Fruit fly (Drosophila melanogaster) whole organism, embryonic: ENCODE measurements around the gene AGO3.

Source experiments
- CG1024 ChIP-seq: fragments of 200-800 bp; sonication (Bioruptor generic); IDR thresholded peaks from 2 replicates; pipeline ENCODE4 v1.3.6; 2022; ENCODE audit warnings: missing biosample characterization, missing genetic modification characterization
- CG10543 ChIP-seq: fragments of 200-800 bp; sonication (Bioruptor generic); optimal IDR thresholded peaks from 3 replicates; lab custom pipeline; 2017; ENCODE audit warnings: missing biosample characterization, mild to moderate bottlenecking, missing genetic modification characterization, moderate library complexity
- CG10654 ChIP-seq: fragments of 200-800 bp; sonication (Bioruptor generic); optimal IDR thresholded peaks from 2 replicates; lab custom pipeline; 2016; ENCODE audit warnings: missing biosample characterization, missing genetic modification characterization
- CG11723 ChIP-seq: fragments of 200-800 bp; sonication (Bioruptor generic); optimal IDR thresholded peaks from 2 replicates; lab custom pipeline; 2017; ENCODE audit warnings: missing biosample characterization, mild to moderate bottlenecking, missing genetic modification characterization
- CG12659 ChIP-seq: fragments of 200-800 bp; sonication (Bioruptor generic); optimal IDR thresholded peaks from 3 replicates; lab custom pipeline; 2017; ENCODE audit warnings: mild to moderate bottlenecking, missing biosample characterization, missing genetic modification reagents, missing genetic modification characterization
- CG1603 ChIP-seq: fragments of 200-800 bp; sonication (Bioruptor generic); optimal IDR thresholded peaks from 2 replicates; lab custom pipeline; 2019; ENCODE audit warnings: missing biosample characterization, mild to moderate bottlenecking, missing genetic modification characterization, moderate library complexity
- CG17361 ChIP-seq: fragments of 200-800 bp; sonication (Bioruptor generic); IDR thresholded peaks from 3 replicates; pipeline ENCODE4 v1.3.6; 2022; ENCODE audit warnings: missing biosample characterization, missing genetic modification characterization
- CG17802 ChIP-seq: fragments of 200-800 bp; sonication (Bioruptor generic); optimal IDR thresholded peaks from 2 replicates; lab custom pipeline; 2018; ENCODE audit warnings: missing biosample characterization, mild to moderate bottlenecking, missing genetic modification characterization, moderate library complexity
- CG30020 ChIP-seq: fragments of 200-800 bp; optimal IDR thresholded peaks from 2 replicates; lab custom pipeline; 2019; ENCODE audit warnings: missing biosample characterization, mild to moderate bottlenecking, missing genetic modification characterization, moderate library complexity
- CG33213 ChIP-seq: fragments of 200-800 bp; sonication (Bioruptor generic); optimal IDR thresholded peaks from 3 replicates; lab custom pipeline; 2016; ENCODE audit warnings: missing biosample characterization, missing genetic modification characterization
- CG3995 ChIP-seq: fragments of 200-800 bp; sonication (Bioruptor generic); optimal IDR thresholded peaks from 3 replicates; lab custom pipeline; 2016; ENCODE audit warnings: missing biosample characterization, missing genetic modification characterization
- CG4404 ChIP-seq: fragments of 200-800 bp; sonication (Bioruptor generic); IDR thresholded peaks from 2 replicates; pipeline ENCODE4 v1.3.6; 2022; ENCODE audit warnings: missing biosample characterization, missing genetic modification characterization
- CG4424 ChIP-seq: fragments of 200-800 bp; sonication (Bioruptor generic); optimal IDR thresholded peaks from 3 replicates; lab custom pipeline; 2016; ENCODE audit warnings: missing biosample characterization, missing genetic modification characterization
- CG4617 ChIP-seq: fragments of 200-800 bp; sonication (Bioruptor generic); optimal IDR thresholded peaks from 3 replicates; lab custom pipeline; 2016; ENCODE audit warnings: missing biosample characterization, missing genetic modification characterization, borderline replicate concordance
- CG6854 ChIP-seq: fragments of 200-800 bp; sonication (Bioruptor generic); optimal IDR thresholded peaks from 3 replicates; lab custom pipeline; 2017; ENCODE audit warnings: missing biosample characterization, mild to moderate bottlenecking, missing genetic modification characterization
- CG7357 ChIP-seq: fragments of 200-800 bp; sonication (Bioruptor generic); IDR thresholded peaks from 3 replicates; pipeline ENCODE4 v1.3.6; 2022; ENCODE audit warnings: missing biosample characterization, missing genetic modification characterization
- CG8089 ChIP-seq: fragments of 200-800 bp; sonication (Bioruptor generic); optimal IDR thresholded peaks from 3 replicates; lab custom pipeline; 2016; ENCODE audit warnings: missing biosample characterization, missing genetic modification characterization
- CG8290 ChIP-seq, 3 experiments: fragments of 200-800 bp; sonication (Bioruptor generic); optimal IDR thresholded peaks; 2 replicates each; lab custom pipeline; 2016 to 2019; ENCODE audit warnings: missing biosample characterization in 3 of 3, missing genetic modification characterization in 3 of 3, mild to moderate bottlenecking in 2 of 3, moderate library complexity in 1 of 3
- CG9437 ChIP-seq: fragments of 200-800 bp; sonication (Bioruptor generic); optimal IDR thresholded peaks from 2 replicates; lab custom pipeline; 2018; ENCODE audit warnings: missing biosample characterization, mild to moderate bottlenecking, missing genetic modification characterization
- CoRest ChIP-seq: fragments of 200-800 bp; sonication (Bioruptor generic); optimal IDR thresholded peaks from 3 replicates; lab custom pipeline; 2018; ENCODE audit warnings: missing biosample characterization, mild to moderate bottlenecking, missing genetic modification characterization, moderate library complexity
- CrebB ChIP-seq: fragments of 200-800 bp; sonication (Bioruptor generic); optimal IDR thresholded peaks from 3 replicates; lab custom pipeline; 2018; ENCODE audit warnings: missing biosample characterization, mild to moderate bottlenecking, missing genetic modification characterization
- Dfd ChIP-seq, 2 experiments: fragments of >200 bp; optimal IDR thresholded peaks; 2 replicates each; lab custom pipeline; 2017; ENCODE audit warnings: missing biosample characterization in 2 of 2, missing genetic modification characterization in 2 of 2
- Ets97D ChIP-seq: fragments of 200-800 bp; sonication (Bioruptor generic); optimal IDR thresholded peaks from 3 replicates; lab custom pipeline; 2016; ENCODE audit warnings: missing biosample characterization, missing genetic modification characterization
- Fer1 ChIP-seq: fragments of 200-800 bp; sonication (Bioruptor generic); optimal IDR thresholded peaks from 2 replicates; lab custom pipeline; 2017; ENCODE audit warnings: missing biosample characterization, mild to moderate bottlenecking, missing genetic modification characterization
- Gug ChIP-seq: fragments of 200-800 bp; sonication (Bioruptor generic); IDR thresholded peaks from 4 replicates; pipeline ENCODE4 v1.3.6; 2022; ENCODE audit warnings: missing biosample characterization, missing genetic modification characterization
- Lhr ChIP-seq: fragments of 200-800 bp; sonication (Bioruptor generic); optimal IDR thresholded peaks from 3 replicates; lab custom pipeline; 2017; ENCODE audit warnings: mild to moderate bottlenecking, missing biosample characterization, missing genetic modification reagents, missing genetic modification characterization
- NC2β ChIP-seq: fragments of 200-800 bp; sonication (Bioruptor generic); optimal IDR thresholded peaks from 2 replicates; lab custom pipeline; 2016; ENCODE audit warnings: missing biosample characterization, missing genetic modification characterization
- Neu2 ChIP-seq: fragments of 200-800 bp; sonication (Bioruptor generic); optimal IDR thresholded peaks from 3 replicates; lab custom pipeline; 2016; ENCODE audit warnings: missing biosample characterization, missing genetic modification characterization, borderline replicate concordance
- Sry-β ChIP-seq: fragments of 200-800 bp; sonication (Bioruptor generic); optimal IDR thresholded peaks from 2 replicates; lab custom pipeline; 2018; ENCODE audit warnings: missing biosample characterization, mild to moderate bottlenecking, missing genetic modification characterization, moderate library complexity
- dimm ChIP-seq: fragments of 200-800 bp; sonication (Bioruptor generic); IDR thresholded peaks from 2 replicates; pipeline ENCODE4 v1.3.6; 2022; ENCODE audit warnings: missing biosample characterization, missing genetic modification characterization
- dmrt99B ChIP-seq: fragments of 200-800 bp; sonication (Bioruptor generic); optimal IDR thresholded peaks from 2 replicates; lab custom pipeline; 2018; ENCODE audit warnings: missing biosample characterization, mild to moderate bottlenecking, missing genetic modification characterization, moderate library complexity
- fru ChIP-seq: fragments of >200 bp; optimal IDR thresholded peaks from 2 replicates; lab custom pipeline; 2017
- gem ChIP-seq: fragments of 200-800 bp; sonication (Bioruptor generic); optimal IDR thresholded peaks from 2 replicates; lab custom pipeline; 2019; ENCODE audit warnings: missing biosample characterization, mild to moderate bottlenecking, missing genetic modification characterization, moderate library complexity
- grn ChIP-seq: fragments of 200-800 bp; sonication (Bioruptor generic); optimal IDR thresholded peaks from 3 replicates; lab custom pipeline; 2017; ENCODE audit warnings: missing biosample characterization, missing genetic modification characterization
- kni ChIP-seq: fragments of 200-800 bp; sonication (Bioruptor generic); optimal IDR thresholded peaks from 3 replicates; lab custom pipeline; 2017; ENCODE audit warnings: mild to moderate bottlenecking, missing biosample characterization, missing genetic modification reagents, missing genetic modification characterization
- lola ChIP-seq, 3 experiments: fragments of >200 bp in 2 of 3; fragments of 200-800 bp in 1 of 3; sonication (Bioruptor generic) in 1 of 3; optimal IDR thresholded peaks; 2 replicates each; lab custom pipeline; 2017 to 2019; ENCODE audit warnings: missing biosample characterization in 3 of 3, missing genetic modification characterization in 3 of 3, mild to moderate bottlenecking in 1 of 3, moderate library complexity in 1 of 3
- luna ChIP-seq: fragments of 200-800 bp; sonication (Bioruptor generic); optimal IDR thresholded peaks from 2 replicates; lab custom pipeline; 2016; ENCODE audit warnings: missing biosample characterization, missing genetic modification characterization
- nmo ChIP-seq: fragments of 200-800 bp; sonication (Bioruptor generic); optimal IDR thresholded peaks from 2 replicates; lab custom pipeline; 2018; ENCODE audit warnings: missing biosample characterization, mild to moderate bottlenecking, missing genetic modification characterization, moderate library complexity
- pan ChIP-seq, 4 experiments: fragments of >200 bp in 3 of 4; fragments of 200-800 bp in 1 of 4; sonication (Bioruptor generic) in 1 of 4; optimal IDR thresholded peaks in 3 of 4; IDR thresholded peaks in 1 of 4; 2 replicates each; pipeline versions ENCODE4 v1.3.6 to Lab custom; 2017 to 2022; ENCODE audit warnings: missing biosample characterization in 2 of 4, missing genetic modification characterization in 2 of 4, mixed read lengths in 1 of 4
- pb ChIP-seq: fragments of 200-800 bp; sonication (Bioruptor generic); optimal IDR thresholded peaks from 3 replicates; lab custom pipeline; 2016; ENCODE audit warnings: missing biosample characterization, missing genetic modification characterization
- pfk ChIP-seq: fragments of 200-800 bp; sonication (Bioruptor generic); optimal IDR thresholded peaks from 2 replicates; lab custom pipeline; 2018; ENCODE audit warnings: missing biosample characterization, mild to moderate bottlenecking, missing genetic modification characterization, moderate library complexity
- pzg ChIP-seq: fragments of 200-800 bp; sonication (Bioruptor generic); optimal IDR thresholded peaks from 3 replicates; lab custom pipeline; 2018; ENCODE audit warnings: missing biosample characterization, mild to moderate bottlenecking, missing genetic modification characterization, moderate library complexity
- row ChIP-seq: fragments of 200-800 bp; sonication (Bioruptor generic); IDR thresholded peaks from 3 replicates; pipeline ENCODE4 v1.3.6; 2022; ENCODE audit warnings: missing biosample characterization, missing genetic modification characterization
- ssp ChIP-seq: fragments of 200-800 bp; sonication (Bioruptor generic); IDR thresholded peaks from 2 replicates; pipeline ENCODE4 v1.3.6; 2022; ENCODE audit warnings: missing biosample characterization, missing genetic modification characterization
- unc-4 ChIP-seq: fragments of 200-800 bp; sonication (Bioruptor generic); IDR thresholded peaks from 2 replicates; pipeline ENCODE4 v1.3.6; 2022; ENCODE audit warnings: missing biosample characterization, missing genetic modification characterization; ENCODE audit not compliant: partially characterized antibody
- vnd ChIP-seq: fragments of 200-800 bp; sonication (Bioruptor generic); IDR thresholded peaks from 3 replicates; pipeline ENCODE4 v1.3.6; 2022; ENCODE audit warnings: missing biosample characterization, missing genetic modification characterization; ENCODE audit not compliant: partially characterized antibody
- z ChIP-seq: fragments of 200-800 bp; sonication (Bioruptor generic); IDR thresholded peaks from 3 replicates; pipeline ENCODE4 v1.3.6; 2022; ENCODE audit warnings: missing biosample characterization, missing genetic modification characterization

Gene AGO3

dm6 chr3L:23689807-23690206, 135.4 kb downstream of the AGO3 start:
- TF ChIP-seq nmo (GFP tag; lab: Kevin White, UChicago) (no peak), CG8089 (GFP tag; lab: Kevin White, UChicago) (peak; percentile 98), dmrt99B (tag; lab: Kevin White, UChicago) (no peak), luna (GFP tag; lab: Kevin White, UChicago) (no peak), CrebB (tag; lab: Kevin White, UChicago) (no peak), CG1603 (tag; lab: Kevin White, UChicago) (peak; percentile 3), dimm (GFP tag; lab: Robert Waterston, UW) (no peak), CG30020 (tag; lab: Kevin White, UChicago) (peak; percentile 31)

- TF ChIP-seq nmo (GFP tag; lab: Kevin White, UChicago) (peak; percentile 63), Sry-β (no peak), pfk (GFP tag; lab: Kevin White, UChicago) (peak; percentile 86), CG4424 (GFP tag; lab: Kevin White, UChicago) (no peak), row (GFP tag; lab: Robert Waterston, UW) (peak; percentile 82), CG1024 (GFP tag; lab: Robert Waterston, UW) (peak; percentile 99), NC2β (no peak), CG6854 (GFP tag; lab: Kevin White, UChicago) (no peak), Lhr (GFP tag; lab: Kevin White, UChicago) (peak; percentile 73), CG11723 (peak; percentile 97), CG4617 (GFP tag; lab: Kevin White, UChicago) (peak; percentile 83), Neu2 (GFP tag; lab: Kevin White, UChicago) (no peak), CG8089 (GFP tag; lab: Kevin White, UChicago) (peak; percentile 5), CG7357 (GFP tag; lab: Robert Waterston, UW) (peak; percentile 95), pan (optimal IDR thresholded peaks at IDR 0.05; lab: Kevin White, UChicago) (no peak), pan (GFP tag; optimal IDR thresholded peaks at IDR 0.05 in 1 of 2, IDR thresholded peaks at IDR 0.05 in 1 of 2) (no peak), lola (GFP tag; optimal IDR thresholded peaks at IDR 0.05; lab: Kevin White, UChicago) (peak in 1 of 3 experiments; percentile 28), Ets97D (GFP tag; lab: Kevin White, UChicago) (peak; percentile 34), pzg (peak; percentile 41), CG10543 (GFP tag; lab: Kevin White, UChicago) (no peak), CG17802 (peak; percentile 99), Fer1 (no peak), CG30020 (tag; lab: Kevin White, UChicago) (peak; percentile 100), pb (GFP tag; lab: Kevin White, UChicago) (no peak), CG3995 (GFP tag; lab: Kevin White, UChicago) (peak; percentile 11), kni (no peak), CG4404 (GFP tag; lab: Robert Waterston, UW) (no peak), vnd (GFP tag; lab: Robert Waterston, UW) (no peak), CoRest (peak; percentile 36), ssp (GFP tag; lab: Robert Waterston, UW) (peak; percentile 99), unc-4 (no peak), CG9437 (GFP tag; lab: Kevin White, UChicago) (peak; percentile 98), CG12659 (peak; percentile 47), CG10654 (GFP tag; lab: Kevin White, UChicago) (no peak), CG1603 (tag; lab: Kevin White, UChicago) (peak; percentile 100), z (GFP tag; lab: Robert Waterston, UW) (no peak), fru (lab: Kevin White, UChicago) (no peak), Dfd (GFP tag; optimal IDR thresholded peaks at IDR 0.05; lab: Kevin White, UChicago) (peak in 1 of 2 experiments; percentile 63), CG8290 (GFP tag; optimal IDR thresholded peaks at IDR 0.05; lab: Kevin White, UChicago) (peak; percentile 60), CG8290 (tag; optimal IDR thresholded peaks at IDR 0.05; lab: Kevin White, UChicago) (peak; percentile 1 to 2), CG33213 (GFP tag; lab: Kevin White, UChicago) (peak; percentile 41), gem (tag; lab: Kevin White, UChicago) (peak; percentile 21), Gug (GFP tag; lab: Robert Waterston, UW) (no peak), CG17361 (GFP tag; lab: Robert Waterston, UW) (peak; percentile 67), grn (no peak)
Observed at dm6 chr3L:23714772-23715171, 160.4 kb downstream of the AGO3 start, which contains the start of gene Spf30. TSS of gene Spf30 (plus strand) at chr3L:23715023.
